Fruit fly (Drosophila melanogaster) whole organism, embryonic: ENCODE measurements around the gene Cul5.

Source experiments
- CG12071 ChIP-seq: fragments of 200-800 bp; sonication (Bioruptor generic); optimal IDR thresholded peaks from 3 replicates; lab custom pipeline; 2018; ENCODE audit warnings: missing biosample characterization, mild to moderate bottlenecking, missing genetic modification characterization
- CG12744 ChIP-seq: fragments of 200-800 bp; sonication (Bioruptor generic); optimal IDR thresholded peaks from 2 replicates; lab custom pipeline; 2016; ENCODE audit warnings: missing biosample characterization, missing genetic modification characterization
- CG13123 ChIP-seq: fragments of 200-800 bp; sonication (Bioruptor generic); optimal IDR thresholded peaks from 2 replicates; lab custom pipeline; 2016; ENCODE audit warnings: missing biosample characterization, missing genetic modification characterization
- CG13296 ChIP-seq: fragments of 200-800 bp; sonication (Bioruptor generic); optimal IDR thresholded peaks from 3 replicates; lab custom pipeline; 2018; ENCODE audit warnings: missing biosample characterization, mild to moderate bottlenecking, missing genetic modification characterization
- CG15479 ChIP-seq: fragments of 200-800 bp; sonication (Bioruptor generic); optimal IDR thresholded peaks from 3 replicates; lab custom pipeline; 2019; ENCODE audit warnings: missing biosample characterization, mild to moderate bottlenecking, missing genetic modification characterization, moderate library complexity
- CG1603 ChIP-seq: fragments of 200-800 bp; sonication (Bioruptor generic); optimal IDR thresholded peaks from 2 replicates; lab custom pipeline; 2019; ENCODE audit warnings: missing biosample characterization, mild to moderate bottlenecking, missing genetic modification characterization, moderate library complexity
- CG18599 ChIP-seq: fragments of 200-800 bp; sonication (Bioruptor generic); optimal IDR thresholded peaks from 3 replicates; lab custom pipeline; 2017; ENCODE audit warnings: missing biosample characterization, missing genetic modification characterization, mild to moderate bottlenecking, moderate library complexity, missing genetic modification reagents
- CG18764 ChIP-seq: fragments of 200-800 bp; sonication (Bioruptor generic); optimal IDR thresholded peaks from 3 replicates; lab custom pipeline; 2016; ENCODE audit warnings: missing biosample characterization, missing genetic modification characterization
- CG30431 ChIP-seq: fragments of 200-800 bp; sonication (Bioruptor generic); optimal IDR thresholded peaks from 2 replicates; lab custom pipeline; 2017; ENCODE audit warnings: missing biosample characterization, missing genetic modification characterization
- CG33557 ChIP-seq: fragments of 200-800 bp; sonication (Bioruptor generic); optimal IDR thresholded peaks from 2 replicates; lab custom pipeline; 2019; ENCODE audit warnings: missing biosample characterization, mild to moderate bottlenecking, missing genetic modification characterization, moderate library complexity
- CG34376 ChIP-seq: fragments of 200-800 bp; sonication (Bioruptor generic); optimal IDR thresholded peaks from 2 replicates; lab custom pipeline; 2018; ENCODE audit warnings: missing biosample characterization, mild to moderate bottlenecking, missing genetic modification characterization
- CG42726 ChIP-seq: fragments of 200-800 bp; sonication (Bioruptor generic); IDR thresholded peaks from 2 replicates; pipeline ENCODE4 v1.3.6; 2022; ENCODE audit warnings: missing biosample characterization, missing genetic modification characterization; ENCODE audit not compliant: partially characterized antibody
- CG43689 ChIP-seq: fragments of 200-800 bp; sonication (Bioruptor generic); IDR thresholded peaks from 2 replicates; pipeline ENCODE4 v1.3.6; 2022; ENCODE audit warnings: missing biosample characterization, missing genetic modification characterization
- CG4820 ChIP-seq: fragments of 200-800 bp; sonication (Bioruptor generic); optimal IDR thresholded peaks from 3 replicates; lab custom pipeline; 2016; ENCODE audit warnings: missing biosample characterization, missing genetic modification characterization
- CG5180 ChIP-seq: fragments of 200-800 bp; sonication (Bioruptor generic); optimal IDR thresholded peaks from 3 replicates; lab custom pipeline; 2017; ENCODE audit warnings: missing biosample characterization, missing genetic modification characterization, mild to moderate bottlenecking, moderate library complexity, missing genetic modification reagents
- CG5245 ChIP-seq: fragments of 200-800 bp; sonication (Bioruptor generic); optimal IDR thresholded peaks from 3 replicates; lab custom pipeline; 2016; ENCODE audit warnings: missing biosample characterization, missing genetic modification characterization
- CG7556 ChIP-seq: fragments of 200-800 bp; sonication (Bioruptor generic); optimal IDR thresholded peaks from 2 replicates; lab custom pipeline; 2017; ENCODE audit warnings: missing biosample characterization, mild to moderate bottlenecking, missing genetic modification characterization
- CG7839 ChIP-seq: fragments of 200-800 bp; sonication (Bioruptor generic); optimal IDR thresholded peaks from 3 replicates; lab custom pipeline; 2018; ENCODE audit warnings: missing biosample characterization, mild to moderate bottlenecking, missing genetic modification characterization, moderate library complexity
- CG8388 ChIP-seq: fragments of 200-800 bp; sonication (Bioruptor generic); optimal IDR thresholded peaks from 2 replicates; lab custom pipeline; 2019; ENCODE audit warnings: missing biosample characterization, mild to moderate bottlenecking, missing genetic modification characterization, moderate library complexity
- D ChIP-seq, 2 experiments: fragments of 200-800 bp in 1 of 2; fragments of >200 bp in 1 of 2; sonication (Bioruptor generic) in 1 of 2; optimal IDR thresholded peaks; 2 replicates in 1 of 2; 3 replicates in 1 of 2; lab custom pipeline; 2017; ENCODE audit warnings: mild to moderate bottlenecking in 1 of 2, missing biosample characterization in 1 of 2, missing genetic modification characterization in 1 of 2, missing genetic modification reagents in 1 of 2
- D19A ChIP-seq: fragments of 200-800 bp; optimal IDR thresholded peaks from 3 replicates; lab custom pipeline; 2019; ENCODE audit warnings: missing biosample characterization, mild to moderate bottlenecking, missing genetic modification characterization, moderate library complexity
- H15 ChIP-seq: fragments of 200-800 bp; sonication (Bioruptor generic); IDR thresholded peaks from 3 replicates; pipeline ENCODE4 v1.3.6; 2022; ENCODE audit warnings: missing biosample characterization, missing genetic modification characterization
- Hmx ChIP-seq: fragments of 200-800 bp; sonication (Bioruptor generic); optimal IDR thresholded peaks from 2 replicates; lab custom pipeline; 2016; ENCODE audit warnings: missing biosample characterization, missing genetic modification characterization
- MESR4 ChIP-seq: fragments of 200-800 bp; sonication (Bioruptor generic); optimal IDR thresholded peaks from 2 replicates; lab custom pipeline; 2018; ENCODE audit warnings: missing biosample characterization, mild to moderate bottlenecking, missing genetic modification characterization, moderate library complexity
- MTF-1 ChIP-seq: fragments of 200-800 bp; sonication (Bioruptor generic); optimal IDR thresholded peaks from 2 replicates; lab custom pipeline; 2018; ENCODE audit warnings: missing biosample characterization, mild to moderate bottlenecking, missing genetic modification characterization, borderline replicate concordance
- Meics ChIP-seq: fragments of 200-800 bp; sonication (Bioruptor generic); optimal IDR thresholded peaks from 2 replicates; lab custom pipeline; 2017; ENCODE audit warnings: missing biosample characterization, mild to moderate bottlenecking, missing genetic modification characterization
- Pdp1 ChIP-seq, 2 experiments: fragments of 200-800 bp; sonication (Bioruptor generic); optimal IDR thresholded peaks; 3 replicates each; lab custom pipeline; 2016; ENCODE audit warnings: missing biosample characterization in 2 of 2, missing genetic modification characterization in 2 of 2, mild to moderate bottlenecking in 1 of 2, moderate library complexity in 1 of 2
- Sox100B ChIP-seq: fragments of 200-800 bp; sonication (Bioruptor generic); optimal IDR thresholded peaks from 3 replicates; lab custom pipeline; 2018; ENCODE audit warnings: missing biosample characterization, mild to moderate bottlenecking, missing genetic modification characterization
- br ChIP-seq: fragments of >200 bp; optimal IDR thresholded peaks from 2 replicates; lab custom pipeline; 2017
- bsh ChIP-seq, 2 experiments: fragments of 200-800 bp; sonication (Bioruptor generic); optimal IDR thresholded peaks; 2 replicates each; lab custom pipeline; 2017 to 2018; ENCODE audit warnings: mild to moderate bottlenecking in 2 of 2, missing biosample characterization in 2 of 2, missing genetic modification characterization in 2 of 2, moderate library complexity in 1 of 2
- chinmo ChIP-seq: fragments of 200-800 bp; sonication (Bioruptor generic); IDR thresholded peaks from 4 replicates; pipeline ENCODE4 v1.3.6; 2022; ENCODE audit warnings: missing biosample characterization, missing genetic modification characterization; ENCODE audit not compliant: partially characterized antibody
- ci ChIP-seq: fragments of 200-800 bp; sonication (Bioruptor generic); IDR thresholded peaks from 3 replicates; pipeline ENCODE4 v1.3.6; 2022; ENCODE audit warnings: missing biosample characterization, missing genetic modification characterization
- fd96Cb ChIP-seq: fragments of 200-800 bp; sonication (Bioruptor generic); optimal IDR thresholded peaks from 2 replicates; lab custom pipeline; 2018; ENCODE audit warnings: missing biosample characterization, mild to moderate bottlenecking, missing genetic modification characterization, moderate library complexity
- ftz-f1 ChIP-seq: fragments of 200-800 bp; sonication (Bioruptor generic); optimal IDR thresholded peaks from 2 replicates; lab custom pipeline; 2016; ENCODE audit warnings: missing biosample characterization, missing genetic modification characterization
- fu2 ChIP-seq: fragments of 200-800 bp; sonication (Bioruptor generic); optimal IDR thresholded peaks from 2 replicates; lab custom pipeline; 2016; ENCODE audit warnings: missing biosample characterization, missing genetic modification characterization
- hb ChIP-seq: fragments of 200-800 bp; sonication (Bioruptor generic); IDR thresholded peaks from 3 replicates; pipeline ENCODE4 v1.3.6; 2022; ENCODE audit warnings: missing biosample characterization, missing genetic modification characterization; ENCODE audit not compliant: partially characterized antibody
- hth ChIP-seq: fragments of >200 bp; optimal IDR thresholded peaks from 2 replicates; lab custom pipeline; 2017; ENCODE audit warnings: inconsistent platforms
- insv ChIP-seq, 2 experiments: fragments of 200-800 bp; sonication (Bioruptor generic); optimal IDR thresholded peaks; 3 replicates each; lab custom pipeline; 2016 to 2018; ENCODE audit warnings: missing biosample characterization in 2 of 2, missing genetic modification characterization in 2 of 2
- jumu ChIP-seq: fragments of 200-800 bp; sonication (Bioruptor generic); optimal IDR thresholded peaks from 3 replicates; lab custom pipeline; 2016; ENCODE audit warnings: missing biosample characterization, missing genetic modification characterization
- org-1 ChIP-seq: fragments of 200-800 bp; sonication (Bioruptor generic); optimal IDR thresholded peaks from 2 replicates; lab custom pipeline; 2017; ENCODE audit warnings: missing biosample characterization, missing genetic modification characterization
- prd ChIP-seq, 3 experiments: fragments of >200 bp in 2 of 3; fragments of 200-800 bp in 1 of 3; sonication (Bioruptor generic) in 1 of 3; optimal IDR thresholded peaks in 2 of 3; IDR thresholded peaks in 1 of 3; 2 replicates in 2 of 3; 3 replicates in 1 of 3; pipeline versions ENCODE4 v1.3.6 to Lab custom; 2017 to 2022; ENCODE audit warnings: missing biosample characterization in 1 of 3, missing genetic modification characterization in 1 of 3
- psq ChIP-seq: fragments of 200-800 bp; sonication (Bioruptor generic); optimal IDR thresholded peaks from 2 replicates; lab custom pipeline; 2017; ENCODE audit warnings: missing biosample characterization, missing genetic modification characterization
- pum ChIP-seq: fragments of 200-800 bp; sonication (Bioruptor generic); optimal IDR thresholded peaks from 2 replicates; lab custom pipeline; 2016; ENCODE audit warnings: missing biosample characterization, missing genetic modification characterization
- repo ChIP-seq: fragments of 200-800 bp; sonication (Bioruptor generic); optimal IDR thresholded peaks from 2 replicates; lab custom pipeline; 2016; ENCODE audit warnings: missing biosample characterization, missing genetic modification characterization
- row ChIP-seq: fragments of 200-800 bp; sonication (Bioruptor generic); IDR thresholded peaks from 3 replicates; pipeline ENCODE4 v1.3.6; 2022; ENCODE audit warnings: missing biosample characterization, missing genetic modification characterization
- run ChIP-seq: fragments of 200-800 bp; sonication (Bioruptor generic); optimal IDR thresholded peaks from 3 replicates; lab custom pipeline; 2018; ENCODE audit warnings: missing biosample characterization, mild to moderate bottlenecking, missing genetic modification characterization
- scrt ChIP-seq: fragments of 200-800 bp; sonication (Bioruptor generic); optimal IDR thresholded peaks from 2 replicates; lab custom pipeline; 2018; ENCODE audit warnings: missing biosample characterization, mild to moderate bottlenecking, missing genetic modification characterization, moderate library complexity
- tll ChIP-seq, 2 experiments: fragments of 200-800 bp in 1 of 2; fragments of >200 bp in 1 of 2; sonication (Bioruptor generic) in 1 of 2; optimal IDR thresholded peaks; 2 replicates each; lab custom pipeline; 2017 to 2019; ENCODE audit warnings: missing biosample characterization in 2 of 2, missing genetic modification characterization in 2 of 2, mild to moderate bottlenecking in 1 of 2, moderate library complexity in 1 of 2
- toy ChIP-seq: fragments of 200-800 bp; sonication (Bioruptor generic); IDR thresholded peaks from 2 replicates; pipeline ENCODE4 v1.3.6; 2022; ENCODE audit warnings: missing biosample characterization, missing genetic modification characterization
- yki ChIP-seq: fragments of >200 bp; optimal IDR thresholded peaks from 3 replicates; lab custom pipeline; 2018

The Cul5 gene

DNA sequence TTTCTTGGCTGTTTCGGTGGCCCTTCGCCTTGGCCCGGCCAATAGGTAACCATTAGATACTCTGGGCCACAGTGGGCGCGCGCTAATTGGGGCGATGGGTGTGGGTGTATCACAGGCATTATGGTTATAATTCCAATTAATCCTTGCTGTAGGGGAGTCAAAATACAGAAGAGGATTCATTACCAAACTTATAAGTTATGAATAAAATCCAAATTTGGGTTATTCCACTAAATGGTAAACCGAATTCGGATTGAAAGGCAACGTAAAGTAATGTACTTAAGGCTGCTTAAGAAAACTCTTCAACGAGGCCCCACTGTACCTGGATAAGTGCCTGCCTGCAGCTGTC is 26.9 kb upstream of the Cul5 start (continued):
- TF ChIP-seq hb (GFP tag; lab: Robert Waterston, UW) (no peak), fu2 (GFP tag; lab: Kevin White, UChicago) (no peak), ci (no peak), CG8388 (GFP tag; lab: Kevin White, UChicago) (no peak), CG1603 (peak; percentile 40), tll (GFP tag; optimal IDR thresholded peaks at IDR 0.05; lab: Kevin White, UChicago) (no peak), CG18764 (GFP tag; lab: Kevin White, UChicago) (peak; percentile 36), CG30431 (GFP tag; lab: Kevin White, UChicago) (no peak), br (no peak), CG7556 (GFP tag; lab: Kevin White, UChicago) (no peak), H15 (GFP tag; lab: Robert Waterston, UW) (0 out of 3 replicates have a peak, but pooled peaks have one; percentile 17), Meics (GFP tag; lab: Kevin White, UChicago) (peak; percentile 53), CG42726 (GFP tag; lab: Robert Waterston, UW) (no peak), pum (GFP tag; lab: Kevin White, UChicago) (peak; percentile 0), ftz-f1 (GFP tag; lab: Kevin White, UChicago) (peak; percentile 35), CG33557 (no peak), CG34376 (GFP tag; lab: Kevin White, UChicago) (peak; percentile 13), D (optimal IDR thresholded peaks at IDR 0.05; lab: Kevin White, UChicago) (no peak), D (GFP tag; optimal IDR thresholded peaks at IDR 0.05; lab: Kevin White, UChicago) (no peak), row (GFP tag; lab: Robert Waterston, UW) (no peak), fd96Cb (peak; percentile 46), MESR4 (GFP tag; lab: Kevin White, UChicago) (no peak), CG13296 (GFP tag; lab: Kevin White, UChicago) (peak; percentile 62), hth (no peak), MTF-1 (GFP tag; lab: Kevin White, UChicago) (no peak), D19A (tag; lab: Kevin White, UChicago) (peak; percentile 49), CG12071 (GFP tag; lab: Kevin White, UChicago) (peak; percentile 39), Pdp1 (GFP tag; optimal IDR thresholded peaks at IDR 0.05; lab: Kevin White, UChicago) (peak in 1 of 2 experiments; percentile 4), toy (GFP tag; lab: Robert Waterston, UW) (no peak), prd (optimal IDR thresholded peaks at IDR 0.05; lab: Kevin White, UChicago) (no peak), prd (GFP tag; IDR thresholded peaks at IDR 0.05; lab: Robert Waterston, UW) (peak; percentile 65; the same call in 1 of the 3 replicates), scrt (GFP tag; lab: Kevin White, UChicago) (peak; percentile 43), CG5245 (GFP tag; lab: Kevin White, UChicago) (no peak), Sox100B (GFP tag; lab: Kevin White, UChicago) (peak; percentile 41), insv (GFP tag; optimal IDR thresholded peaks at IDR 0.05; lab: Kevin White, UChicago) (no peak), repo (GFP tag; lab: Kevin White, UChicago) (peak; percentile 4), bsh (GFP tag; optimal IDR thresholded peaks at IDR 0.05; lab: Kevin White, UChicago) (no peak), chinmo (GFP tag; lab: Robert Waterston, UW) (no peak), CG43689 (GFP tag; lab: Robert Waterston, UW) (no peak), yki (no peak), CG15479 (no peak), CG12744 (no peak), jumu (peak; percentile 47), CG13123 (GFP tag; lab: Kevin White, UChicago) (no peak), run (tag; lab: Kevin White, UChicago) (peak; percentile 21), CG5180 (GFP tag; lab: Kevin White, UChicago) (no peak), psq (GFP tag; lab: Kevin White, UChicago) (no peak), CG18599 (GFP tag; lab: Kevin White, UChicago) (peak; percentile 75), CG7839 (peak; percentile 35), CG4820 (GFP tag; lab: Kevin White, UChicago) (peak; percentile 24), org-1 (GFP tag; lab: Kevin White, UChicago) (peak; percentile 1), Hmx (GFP tag; lab: Kevin White, UChicago) (no peak)
